Fruit fly (Drosophila melanogaster) whole organism, prepupa: ENCODE results near the gene Acsf3.

Source experiments
- Blimp-1 ChIP-seq: fragments of 200-800 bp; sonication (Bioruptor generic); optimal IDR thresholded peaks from 3 replicates; lab custom pipeline; 2017; ENCODE audit warnings: missing biosample characterization, missing genetic modification characterization, mild to moderate bottlenecking, moderate library complexity, missing genetic modification reagents
- CG10631 ChIP-seq: fragments of 200-800 bp; sonication (Bioruptor generic); optimal IDR thresholded peaks from 2 replicates; lab custom pipeline; 2016; ENCODE audit warnings: missing biosample characterization, missing genetic modification characterization
- CG10669 ChIP-seq: fragments of 200-800 bp; sonication (Bioruptor generic); optimal IDR thresholded peaks from 3 replicates; lab custom pipeline; 2018; ENCODE audit warnings: missing biosample characterization, mild to moderate bottlenecking, missing genetic modification characterization, moderate library complexity
- CG11294 ChIP-seq: fragments of 200-800 bp; sonication (Bioruptor generic); IDR thresholded peaks from 2 replicates; pipeline ENCODE4 v1.3.6; 2022; ENCODE audit warnings: missing biosample characterization, missing genetic modification characterization
- CG11902 ChIP-seq: fragments of 200-800 bp; sonication (Bioruptor generic); optimal IDR thresholded peaks from 3 replicates; lab custom pipeline; 2016; ENCODE audit warnings: missing biosample characterization, missing genetic modification characterization
- CG15336 ChIP-seq: fragments of 200-800 bp; sonication (Bioruptor generic); IDR thresholded peaks from 2 replicates; pipeline ENCODE4 v1.3.6; 2022; ENCODE audit warnings: missing biosample characterization, missing genetic modification characterization
- CG1621 ChIP-seq: fragments of 200-800 bp; sonication (Bioruptor generic); optimal IDR thresholded peaks from 3 replicates; lab custom pipeline; 2018; ENCODE audit warnings: missing biosample characterization, mild to moderate bottlenecking, missing genetic modification characterization
- CG16779 ChIP-seq: fragments of 200-800 bp; sonication (Bioruptor generic); optimal IDR thresholded peaks from 3 replicates; lab custom pipeline; 2017; ENCODE audit warnings: missing biosample characterization, mild to moderate bottlenecking, missing genetic modification characterization
- CG31627 ChIP-seq: fragments of 200-800 bp; sonication (Bioruptor generic); optimal IDR thresholded peaks from 3 replicates; lab custom pipeline; 2016; ENCODE audit warnings: missing biosample characterization, missing genetic modification characterization
- CG32006 ChIP-seq: fragments of 200-800 bp; sonication (Bioruptor generic); optimal IDR thresholded peaks from 3 replicates; lab custom pipeline; 2017; ENCODE audit warnings: missing biosample characterization, mild to moderate bottlenecking, missing genetic modification characterization
- CG6163 ChIP-seq: fragments of 200-800 bp; sonication (Bioruptor generic); IDR thresholded peaks from 3 replicates; pipeline ENCODE4 v1.3.6; 2022; ENCODE audit warnings: missing biosample characterization, missing genetic modification characterization
- CG6792 ChIP-seq: fragments of 200-800 bp; sonication (Bioruptor generic); optimal IDR thresholded peaks from 3 replicates; lab custom pipeline; 2016; ENCODE audit warnings: missing biosample characterization, missing genetic modification characterization
- CG6808 ChIP-seq: fragments of 200-800 bp; sonication (Bioruptor generic); optimal IDR thresholded peaks from 3 replicates; lab custom pipeline; 2017; ENCODE audit warnings: missing biosample characterization, missing genetic modification characterization, mild to moderate bottlenecking, moderate library complexity, missing genetic modification reagents
- CG6854 ChIP-seq: fragments of 200-800 bp; sonication (Bioruptor generic); optimal IDR thresholded peaks from 2 replicates; lab custom pipeline; 2017; ENCODE audit warnings: missing biosample characterization, mild to moderate bottlenecking, missing genetic modification characterization
- CG8119 ChIP-seq: fragments of 200-800 bp; sonication (Bioruptor generic); IDR thresholded peaks from 3 replicates; pipeline ENCODE4 v1.3.6; 2022; ENCODE audit warnings: missing biosample characterization, missing genetic modification characterization
- CG8319 ChIP-seq: fragments of 200-800 bp; sonication (Bioruptor generic); optimal IDR thresholded peaks from 3 replicates; lab custom pipeline; 2016; ENCODE audit warnings: missing biosample characterization, missing genetic modification characterization
- CG8632 ChIP-seq: fragments of 200-800 bp; sonication (Bioruptor generic); optimal IDR thresholded peaks from 3 replicates; lab custom pipeline; 2016; ENCODE audit warnings: missing biosample characterization, missing genetic modification characterization
- CG9139 ChIP-seq: fragments of 200-800 bp; sonication (Bioruptor generic); optimal IDR thresholded peaks from 3 replicates; lab custom pipeline; 2017; ENCODE audit warnings: missing biosample characterization, mild to moderate bottlenecking, missing genetic modification characterization
- Eip78C ChIP-seq: fragments of 200-800 bp; sonication (Bioruptor generic); peaks from one replicate; lab custom pipeline; 2016; ENCODE audit warnings: missing biosample characterization, missing genetic modification characterization
- Eip93F ChIP-seq: fragments of 200-800 bp; sonication (Bioruptor generic); optimal IDR thresholded peaks from 2 replicates; lab custom pipeline; 2016; ENCODE audit warnings: missing biosample characterization, mild to moderate bottlenecking, missing genetic modification characterization
- Ets21C ChIP-seq: fragments of 200-800 bp; sonication (Bioruptor generic); optimal IDR thresholded peaks from 3 replicates; lab custom pipeline; 2016; ENCODE audit warnings: missing biosample characterization, missing genetic modification characterization
- Ets96B ChIP-seq: fragments of 200-800 bp; optimal IDR thresholded peaks from 2 replicates; lab custom pipeline; 2019; ENCODE audit warnings: missing biosample characterization, mild to moderate bottlenecking, missing genetic modification characterization, moderate library complexity
- Hr38 ChIP-seq: sonication (Bioruptor generic); optimal IDR thresholded peaks from 2 replicates; lab custom pipeline; 2016; ENCODE audit warnings: missing biosample characterization, missing genetic modification characterization
- Hr39 ChIP-seq: fragments of 200-800 bp; sonication (Bioruptor generic); optimal IDR thresholded peaks from 2 replicates; lab custom pipeline; 2016; ENCODE audit warnings: missing biosample characterization, missing genetic modification characterization
- Met ChIP-seq: fragments of 200-800 bp; sonication (Bioruptor generic); optimal IDR thresholded peaks from 3 replicates; lab custom pipeline; 2016; ENCODE audit warnings: missing biosample characterization, missing genetic modification characterization
- Smox ChIP-seq: fragments of 200-800 bp; sonication (Bioruptor generic); optimal IDR thresholded peaks from 3 replicates; lab custom pipeline; 2016; ENCODE audit warnings: missing biosample characterization, missing genetic modification characterization
- Sox102F ChIP-seq: fragments of 200-800 bp; sonication (Bioruptor generic); optimal IDR thresholded peaks from 2 replicates; lab custom pipeline; 2016; ENCODE audit warnings: missing biosample characterization, mild to moderate bottlenecking, missing genetic modification characterization
- Sox14 ChIP-seq: fragments of 200-800 bp; sonication (Bioruptor generic); optimal IDR thresholded peaks from 3 replicates; lab custom pipeline; 2016; ENCODE audit warnings: missing biosample characterization, missing genetic modification characterization
- Sox15 ChIP-seq: fragments of 200-800 bp; sonication (Bioruptor generic); optimal IDR thresholded peaks from 3 replicates; lab custom pipeline; 2016; ENCODE audit warnings: missing biosample characterization, missing genetic modification characterization
- acj6 ChIP-seq: fragments of 200-800 bp; sonication (Bioruptor generic); optimal IDR thresholded peaks from 3 replicates; lab custom pipeline; 2016; ENCODE audit warnings: missing biosample characterization, missing genetic modification characterization
- dac ChIP-seq: fragments of 200-800 bp; sonication (Bioruptor generic); optimal IDR thresholded peaks from 2 replicates; lab custom pipeline; 2017; ENCODE audit warnings: missing biosample characterization, mild to moderate bottlenecking, missing genetic modification characterization
- dsx ChIP-seq: fragments of 200-800 bp; optimal IDR thresholded peaks from 3 replicates; lab custom pipeline; 2019; ENCODE audit warnings: missing biosample characterization, mild to moderate bottlenecking, missing genetic modification characterization, moderate library complexity; ENCODE audit not compliant: poor library complexity, severe bottlenecking
- eg ChIP-seq: fragments of 200-800 bp; sonication (Bioruptor generic); IDR thresholded peaks from 3 replicates; pipeline ENCODE4 v1.3.6; 2022; ENCODE audit warnings: missing biosample characterization, missing genetic modification characterization
- esn ChIP-seq: fragments of 200-800 bp; sonication (Bioruptor generic); optimal IDR thresholded peaks from 2 replicates; lab custom pipeline; 2016; ENCODE audit warnings: missing biosample characterization, mild to moderate bottlenecking, missing genetic modification characterization, moderate library complexity
- fd59A ChIP-seq: fragments of 200-800 bp; sonication (Bioruptor generic); optimal IDR thresholded peaks from 2 replicates; lab custom pipeline; 2017; ENCODE audit warnings: missing biosample characterization, mild to moderate bottlenecking, missing genetic modification characterization, missing genetic modification reagents
- fd85E ChIP-seq: fragments of 200-800 bp; sonication (Bioruptor generic); optimal IDR thresholded peaks from 3 replicates; lab custom pipeline; 2016; ENCODE audit warnings: missing biosample characterization, missing genetic modification characterization
- fkh ChIP-seq: fragments of 200-800 bp; sonication (Bioruptor generic); optimal IDR thresholded peaks from 3 replicates; lab custom pipeline; 2017; ENCODE audit warnings: missing biosample characterization, mild to moderate bottlenecking, missing genetic modification characterization, moderate library complexity
- lz ChIP-seq: fragments of 200-800 bp; sonication (Bioruptor generic); optimal IDR thresholded peaks from 3 replicates; lab custom pipeline; 2016; ENCODE audit warnings: missing biosample characterization, missing genetic modification characterization
- pdm3 ChIP-seq: fragments of 200-800 bp; sonication (Bioruptor generic); optimal IDR thresholded peaks from 3 replicates; lab custom pipeline; 2016; ENCODE audit warnings: missing biosample characterization, missing genetic modification characterization
- salr ChIP-seq, 2 experiments: fragments of 200-800 bp; sonication (Bioruptor generic); optimal IDR thresholded peaks; 3 replicates each; lab custom pipeline; 2016 to 2018; ENCODE audit warnings: missing biosample characterization in 2 of 2, missing genetic modification characterization in 2 of 2, mild to moderate bottlenecking in 1 of 2
- spab ChIP-seq: fragments of 200-800 bp; sonication (Bioruptor generic); optimal IDR thresholded peaks from 2 replicates; lab custom pipeline; 2017; ENCODE audit warnings: missing biosample characterization, mild to moderate bottlenecking, missing genetic modification characterization, missing genetic modification reagents
- ss ChIP-seq, 2 experiments: fragments of 200-800 bp; sonication (Bioruptor generic); optimal IDR thresholded peaks; 2 replicates in 1 of 2; 3 replicates in 1 of 2; lab custom pipeline; 2017 to 2018; ENCODE audit warnings: mild to moderate bottlenecking in 2 of 2, missing biosample characterization in 2 of 2, missing genetic modification characterization in 2 of 2, moderate library complexity in 1 of 2
- svp ChIP-seq: fragments of 200-800 bp; sonication (Bioruptor generic); peaks from one replicate; lab custom pipeline; 2016; ENCODE audit warnings: missing biosample characterization, missing genetic modification characterization
- topi ChIP-seq: fragments of 200-800 bp; sonication (Bioruptor generic); optimal IDR thresholded peaks from 3 replicates; lab custom pipeline; 2016; ENCODE audit warnings: missing biosample characterization, missing genetic modification characterization

Gene Acsf3

dm6 chrX:7305753-7306338 is 23.0 kb upstream of the Acsf3 start (continued):
- TF ChIP-seq CG1621 (tag; lab: Kevin White, UChicago) (peak; percentile 90), CG31627 (GFP tag; lab: Kevin White, UChicago) (peak; percentile 86), Eip78C (peak; percentile 89), salr (GFP tag; optimal IDR thresholded peaks at IDR 0.05; lab: Kevin White, UChicago) (peak; percentile 86 to 88), Ets21C (peak; percentile 76), CG16779 (tag; lab: Kevin White, UChicago) (peak; percentile 82), Sox102F (peak; percentile 77), acj6 (peak; percentile 87), topi (GFP tag; lab: Kevin White, UChicago) (peak; percentile 81), Eip93F (no peak), dac (GFP tag; lab: Kevin White, UChicago) (peak; percentile 81), fkh (GFP tag; lab: Kevin White, UChicago) (no peak), svp (GFP tag; lab: Kevin White, UChicago) (peak; percentile 90), Blimp-1 (peak; percentile 68), CG9139 (GFP tag; lab: Kevin White, UChicago) (peak; percentile 90), fd85E (GFP tag; lab: Kevin White, UChicago) (peak; percentile 48), CG6854 (GFP tag; lab: Kevin White, UChicago) (peak; percentile 85), CG10631 (GFP tag; lab: Kevin White, UChicago) (peak; percentile 91), Sox14 (peak; percentile 82), CG10669 (peak; percentile 86), dsx (GFP tag; lab: Kevin White, UChicago) (peak; percentile 79), CG11294 (GFP tag; lab: Robert Waterston, UW) (peak; percentile 58; the same call in 1 of the 2 replicates), CG6808 (GFP tag; lab: Kevin White, UChicago) (peak; percentile 92)

dm6 chrX:7306538-7307477 is 22.0 kb upstream of the Acsf3 start:
- peak; percentile 89 for TF ChIP-seq Ets96B (tag; lab: Kevin White, UChicago)
- peak; percentile 86 for TF ChIP-seq CG8119 (GFP tag; lab: Robert Waterston, UW)
- TF ChIP-seq CG6854 (GFP tag; lab: Kevin White, UChicago), result peak; percentile 87
- TF ChIP-seq spab (GFP tag; lab: Kevin White, UChicago), result peak; percentile 93
- peak; percentile 83 for TF ChIP-seq fd59A (GFP tag; lab: Kevin White, UChicago)
- peak; percentile 87 for TF ChIP-seq CG6808 (GFP tag; lab: Kevin White, UChicago)
- peak; percentile 88 for TF ChIP-seq CG6792 (GFP tag; lab: Kevin White, UChicago)
- peak; percentile 87 for TF ChIP-seq Smox (GFP tag; lab: Kevin White, UChicago)
- peak; percentile 84 to 96 for TF ChIP-seq salr (GFP tag; optimal IDR thresholded peaks at IDR 0.05; lab: Kevin White, UChicago)
- TF ChIP-seq ss (GFP tag; optimal IDR thresholded peaks at IDR 0.05; lab: Kevin White, UChicago), result peak; percentile 37 to 93
- peak; percentile 96 for TF ChIP-seq CG10631 (GFP tag; lab: Kevin White, UChicago)
- peak; percentile 95 for TF ChIP-seq CG8632
- peak; percentile 92 for TF ChIP-seq Hr39 (GFP tag; lab: Kevin White, UChicago)
- TF ChIP-seq CG6163 (GFP tag; lab: Robert Waterston, UW), result peak; percentile 62
- TF ChIP-seq Sox15 (GFP tag; lab: Kevin White, UChicago), result peak; percentile 94
- no peak; the same call in none of the 3 replicates for TF ChIP-seq eg
- peak; percentile 90 for TF ChIP-seq Met (GFP tag; lab: Kevin White, UChicago)
- peak; percentile 85 for TF ChIP-seq CG8319
- TF ChIP-seq esn (GFP tag; lab: Kevin White, UChicago), result peak; percentile 94
- TF ChIP-seq pdm3 (GFP tag; lab: Kevin White, UChicago), result peak; percentile 93
- TF ChIP-seq CG31627 (GFP tag; lab: Kevin White, UChicago), result peak; percentile 91
- TF ChIP-seq CG9139 (GFP tag; lab: Kevin White, UChicago), result peak; percentile 87
- peak; percentile 12 for TF ChIP-seq fkh (GFP tag; lab: Kevin White, UChicago)
- peak; percentile 91 for TF ChIP-seq Sox14
- peak; percentile 88 for TF ChIP-seq Sox102F
- TF ChIP-seq Blimp-1, result peak; percentile 81
- TF ChIP-seq lz, result peak; percentile 94
- peak; percentile 95 for TF ChIP-seq topi (GFP tag; lab: Kevin White, UChicago)
- peak; percentile 99 for TF ChIP-seq CG32006 (GFP tag; lab: Kevin White, UChicago)
- TF ChIP-seq svp (GFP tag; lab: Kevin White, UChicago), result peak; percentile 92
- peak; percentile 94 for TF ChIP-seq dac (GFP tag; lab: Kevin White, UChicago)
- TF ChIP-seq Eip78C, result peak; percentile 97
- TF ChIP-seq CG15336 (GFP tag; lab: Robert Waterston, UW), result no peak; the same call in none of the 2 replicates
- no peak for TF ChIP-seq Hr38 (GFP tag; lab: Kevin White, UChicago)
- peak; percentile 91 for TF ChIP-seq CG11902 (GFP tag; lab: Kevin White, UChicago)
